Fruit fly (Drosophila melanogaster): ENCODE data around the gene step.

step gene

DNA sequence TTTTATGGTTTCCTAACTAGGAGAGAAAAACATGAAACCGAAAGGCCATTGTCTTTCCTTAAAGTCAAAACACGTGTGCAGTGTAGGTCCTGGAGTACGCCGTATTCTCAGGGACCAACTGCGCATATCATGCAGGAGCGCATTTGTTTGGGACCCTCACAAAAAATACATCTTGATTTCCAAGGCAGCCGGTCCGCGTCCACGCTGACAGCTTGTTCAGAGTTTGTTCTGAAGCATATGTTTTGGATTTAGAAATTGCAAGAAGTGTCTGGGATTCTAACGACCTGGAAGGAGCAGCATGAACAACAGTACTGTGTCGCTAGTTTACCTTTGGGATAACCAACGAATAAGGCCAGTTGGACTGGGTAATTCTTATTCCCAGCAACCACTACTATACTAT, 8.3 kb downstream of the step start:
- TF ChIP-seq br (GFP tag; optimal IDR thresholded peaks at IDR 0.05) = no peak
- no peak for TF ChIP-seq tai (GFP tag; optimal IDR thresholded peaks at IDR 0.05)
- no peak for TF ChIP-seq brk (GFP tag; optimal IDR thresholded peaks at IDR 0.05)
- no peak for TF ChIP-seq OdsH (GFP tag; optimal IDR thresholded peaks at IDR 0.05)
- no peak for TF ChIP-seq HLH106 (tag; optimal IDR thresholded peaks at IDR 0.05)
- TF ChIP-seq Hr83 (GFP tag; optimal IDR thresholded peaks at IDR 0.05; ENCODE audit: poor library complexity, severe bottlenecking) = no peak
- no peak for TF ChIP-seq Dif (GFP tag; optimal IDR thresholded peaks at IDR 0.05; ENCODE audit: partially characterized antibody)
- no peak for TF ChIP-seq jim (GFP tag; optimal IDR thresholded peaks at IDR 0.05)
- no peak for TF ChIP-seq foxo (GFP tag; optimal IDR thresholded peaks at IDR 0.05)

dm6 chr2L:21726097-21726496, 31.2 kb downstream of the step start:
- TF ChIP-seq sage (GFP tag; optimal IDR thresholded peaks at IDR 0.05) (no peak), Dfd (GFP tag; optimal IDR thresholded peaks at IDR 0.05) (peak; percentile 93)
